Fruit fly (Drosophila melanogaster) whole organism, embryonic: Measurements from ENCODE around the gene Smox.

Source experiments
- Ada2b ChIP-seq: fragments of 200-800 bp; sonication (Bioruptor generic); IDR thresholded peaks from 2 replicates; pipeline ENCODE4 v1.3.6; 2022; ENCODE audit warnings: missing biosample characterization, missing genetic modification characterization
- Atf6 ChIP-seq: fragments of 200-800 bp; sonication (Bioruptor generic); IDR thresholded peaks from 2 replicates; pipeline ENCODE4 v1.3.6; 2022; ENCODE audit warnings: missing biosample characterization, missing genetic modification characterization
- Bgb ChIP-seq: fragments of 200-800 bp; sonication (Bioruptor generic); IDR thresholded peaks from 2 replicates; pipeline ENCODE4 v1.3.6; 2022; ENCODE audit warnings: missing biosample characterization, missing genetic modification characterization; ENCODE audit not compliant: partially characterized antibody
- CG10274 ChIP-seq: fragments of 200-800 bp; sonication (Bioruptor generic); optimal IDR thresholded peaks from 3 replicates; lab custom pipeline; 2017; ENCODE audit warnings: missing biosample characterization, mild to moderate bottlenecking, missing genetic modification characterization
- CG10366 ChIP-seq: fragments of 200-800 bp; sonication (Bioruptor generic); IDR thresholded peaks from 2 replicates; pipeline ENCODE4 v1.3.6; 2022; ENCODE audit warnings: missing biosample characterization, missing genetic modification characterization
- CG12104 ChIP-seq: fragments of 200-800 bp; sonication (Bioruptor generic); optimal IDR thresholded peaks from 3 replicates; lab custom pipeline; 2016; ENCODE audit warnings: missing biosample characterization, missing genetic modification characterization
- CG18599 ChIP-seq: fragments of 200-800 bp; sonication (Bioruptor generic); optimal IDR thresholded peaks from 3 replicates; lab custom pipeline; 2017; ENCODE audit warnings: missing biosample characterization, missing genetic modification characterization, mild to moderate bottlenecking, moderate library complexity, missing genetic modification reagents
- CG2129 ChIP-seq: fragments of 200-800 bp; sonication (Bioruptor generic); IDR thresholded peaks from 2 replicates; pipeline ENCODE4 v1.3.6; 2022; ENCODE audit warnings: missing biosample characterization, missing genetic modification characterization; ENCODE audit not compliant: partially characterized antibody
- CG2202 ChIP-seq: fragments of 200-800 bp; sonication (Bioruptor generic); optimal IDR thresholded peaks from 2 replicates; lab custom pipeline; 2018; ENCODE audit warnings: missing biosample characterization, mild to moderate bottlenecking, missing genetic modification characterization
- CG2712 ChIP-seq: fragments of 200-800 bp; optimal IDR thresholded peaks from 3 replicates; lab custom pipeline; 2019; ENCODE audit warnings: missing biosample characterization, mild to moderate bottlenecking, missing genetic modification characterization, moderate library complexity
- CG31441 ChIP-seq: fragments of 200-800 bp; sonication (Bioruptor generic); IDR thresholded peaks from 2 replicates; pipeline ENCODE4 v1.3.6; 2022; ENCODE audit warnings: missing biosample characterization, missing genetic modification characterization
- CG32532 ChIP-seq: fragments of 200-800 bp; sonication (Bioruptor generic); IDR thresholded peaks from 2 replicates; pipeline ENCODE4 v1.3.6; 2022; ENCODE audit warnings: missing biosample characterization, missing genetic modification characterization
- CG3726 ChIP-seq: fragments of 200-800 bp; sonication (Bioruptor generic); IDR thresholded peaks from 3 replicates; pipeline ENCODE4, ENCODE4 v1.3.6; 2022; ENCODE audit warnings: missing biosample characterization, missing genetic modification characterization
- CG3838 ChIP-seq: fragments of 200-800 bp; sonication (Bioruptor generic); optimal IDR thresholded peaks from 3 replicates; lab custom pipeline; 2016; ENCODE audit warnings: missing biosample characterization, missing genetic modification characterization
- CG4328 ChIP-seq: fragments of 200-800 bp; sonication (Bioruptor generic); optimal IDR thresholded peaks from 3 replicates; lab custom pipeline; 2017; ENCODE audit warnings: missing biosample characterization, missing genetic modification reagents, missing genetic modification characterization
- CG7745 ChIP-seq: fragments of 200-800 bp; sonication (Bioruptor generic); optimal IDR thresholded peaks from 2 replicates; lab custom pipeline; 2018; ENCODE audit warnings: missing biosample characterization, mild to moderate bottlenecking, missing genetic modification characterization, moderate library complexity
- CG9876 ChIP-seq: fragments of 200-800 bp; sonication (Bioruptor generic); optimal IDR thresholded peaks from 2 replicates; lab custom pipeline; 2016; ENCODE audit warnings: missing biosample characterization, missing genetic modification characterization
- D19A ChIP-seq: fragments of 200-800 bp; optimal IDR thresholded peaks from 3 replicates; lab custom pipeline; 2019; ENCODE audit warnings: missing biosample characterization, mild to moderate bottlenecking, missing genetic modification characterization, moderate library complexity
- Dad ChIP-seq: fragments of 200-800 bp; sonication (Bioruptor generic); optimal IDR thresholded peaks from 3 replicates; lab custom pipeline; 2016; ENCODE audit warnings: missing biosample characterization, missing genetic modification characterization
- Dek ChIP-seq: fragments of 200-800 bp; sonication (Bioruptor generic); optimal IDR thresholded peaks from 3 replicates; lab custom pipeline; 2019; ENCODE audit warnings: missing biosample characterization, mild to moderate bottlenecking, missing genetic modification characterization, moderate library complexity
- Dll ChIP-seq: fragments of 200-800 bp; sonication (Bioruptor generic); IDR thresholded peaks from 4 replicates; pipeline ENCODE4 v1.3.6; 2022; ENCODE audit warnings: missing biosample characterization, missing genetic modification characterization; ENCODE audit not compliant: partially characterized antibody
- Drgx ChIP-seq: fragments of 200-800 bp; sonication (Bioruptor generic); IDR thresholded peaks from 2 replicates; pipeline ENCODE4 v1.3.6; 2022; ENCODE audit warnings: missing biosample characterization, missing genetic modification characterization
- Gsc ChIP-seq: fragments of 200-800 bp; sonication (Bioruptor generic); IDR thresholded peaks from 2 replicates; pipeline ENCODE4 v1.3.6; 2022; ENCODE audit warnings: missing biosample characterization, missing genetic modification characterization
- H15 ChIP-seq: fragments of 200-800 bp; sonication (Bioruptor generic); IDR thresholded peaks from 3 replicates; pipeline ENCODE4 v1.3.6; 2022; ENCODE audit warnings: missing biosample characterization, missing genetic modification characterization
- H2.0 ChIP-seq: fragments of 200-800 bp; sonication (Bioruptor generic); IDR thresholded peaks from 2 replicates; pipeline ENCODE4 v1.3.6; 2022; ENCODE audit warnings: missing biosample characterization, missing genetic modification characterization
- HLH4C ChIP-seq: fragments of 200-800 bp; sonication (Bioruptor generic); IDR thresholded peaks from 3 replicates; pipeline ENCODE4 v1.3.6; 2022; ENCODE audit warnings: missing biosample characterization, missing genetic modification characterization; ENCODE audit not compliant: partially characterized antibody
- Lpt ChIP-seq: fragments of >200 bp; optimal IDR thresholded peaks from 2 replicates; lab custom pipeline; 2018; ENCODE audit warnings: missing biosample characterization, missing genetic modification characterization
- MESR4 ChIP-seq: fragments of 200-800 bp; sonication (Bioruptor generic); optimal IDR thresholded peaks from 2 replicates; lab custom pipeline; 2018; ENCODE audit warnings: missing biosample characterization, mild to moderate bottlenecking, missing genetic modification characterization, moderate library complexity
- MTF-1 ChIP-seq: fragments of 200-800 bp; sonication (Bioruptor generic); optimal IDR thresholded peaks from 2 replicates; lab custom pipeline; 2018; ENCODE audit warnings: missing biosample characterization, mild to moderate bottlenecking, missing genetic modification characterization, borderline replicate concordance
- Nf-YA ChIP-seq: fragments of 200-800 bp; sonication (Bioruptor generic); IDR thresholded peaks from 2 replicates; pipeline ENCODE4 v1.3.6; 2022; ENCODE audit warnings: missing biosample characterization, missing genetic modification characterization
- Nf-YB ChIP-seq: fragments of 200-800 bp; sonication (Bioruptor generic); optimal IDR thresholded peaks from 3 replicates; lab custom pipeline; 2019; ENCODE audit warnings: missing biosample characterization, mild to moderate bottlenecking, missing genetic modification characterization, moderate library complexity
- Side ChIP-seq: fragments of 200-800 bp; sonication (Bioruptor generic); optimal IDR thresholded peaks from 2 replicates; lab custom pipeline; 2016; ENCODE audit warnings: missing biosample characterization, missing genetic modification characterization
- Sox102F ChIP-seq: fragments of 200-800 bp; sonication (Bioruptor generic); optimal IDR thresholded peaks from 2 replicates; lab custom pipeline; 2018; ENCODE audit warnings: missing biosample characterization, mild to moderate bottlenecking, missing genetic modification characterization, moderate library complexity
- Vsx1 ChIP-seq: fragments of 200-800 bp; sonication (Bioruptor generic); optimal IDR thresholded peaks from 2 replicates; lab custom pipeline; 2017; ENCODE audit warnings: missing biosample characterization, mild to moderate bottlenecking, missing genetic modification characterization, missing genetic modification reagents
- Xrp1 ChIP-seq: fragments of 200-800 bp; sonication (Bioruptor generic); IDR thresholded peaks from 2 replicates; pipeline ENCODE4 v1.3.6; 2022; ENCODE audit warnings: missing biosample characterization, missing genetic modification characterization
- ac ChIP-seq: fragments of 200-800 bp; sonication (Bioruptor generic); optimal IDR thresholded peaks from 3 replicates; lab custom pipeline; 2017; ENCODE audit warnings: missing biosample characterization, mild to moderate bottlenecking, missing genetic modification characterization
- aop ChIP-seq: fragments of 200-800 bp; sonication (Bioruptor generic); IDR thresholded peaks from 2 replicates; pipeline ENCODE4 v1.3.6; 2022; ENCODE audit warnings: missing biosample characterization, missing genetic modification characterization
- ap ChIP-seq: fragments of 200-800 bp; sonication (Bioruptor generic); IDR thresholded peaks from 2 replicates; pipeline ENCODE4 v1.3.6; 2022; ENCODE audit warnings: missing biosample characterization, missing genetic modification characterization
- chn ChIP-seq: fragments of 200-800 bp; sonication (Bioruptor generic); optimal IDR thresholded peaks from 2 replicates; lab custom pipeline; 2016; ENCODE audit warnings: missing biosample characterization, missing genetic modification characterization
- crol ChIP-seq: fragments of 200-800 bp; sonication (Bioruptor generic); IDR thresholded peaks from 2 replicates; pipeline ENCODE4 v1.3.6; 2022; ENCODE audit warnings: missing biosample characterization, missing genetic modification characterization
- danr ChIP-seq: fragments of 200-800 bp; sonication (Bioruptor generic); IDR thresholded peaks from 2 replicates; pipeline ENCODE4 v1.3.6; 2022; ENCODE audit warnings: missing biosample characterization, missing genetic modification characterization
- dati ChIP-seq: fragments of 200-800 bp; sonication (Bioruptor generic); IDR thresholded peaks from 2 replicates; pipeline ENCODE4 v1.3.6; 2022; ENCODE audit warnings: missing biosample characterization, missing genetic modification characterization
- dmrt99B ChIP-seq: fragments of 200-800 bp; sonication (Bioruptor generic); optimal IDR thresholded peaks from 2 replicates; lab custom pipeline; 2018; ENCODE audit warnings: missing biosample characterization, mild to moderate bottlenecking, missing genetic modification characterization, moderate library complexity
- exex ChIP-seq: fragments of 200-800 bp; sonication (Bioruptor generic); optimal IDR thresholded peaks from 4 replicates; lab custom pipeline; 2018; ENCODE audit warnings: missing biosample characterization, mild to moderate bottlenecking, missing genetic modification characterization, moderate library complexity
- odd ChIP-seq: fragments of 200-800 bp; sonication (Bioruptor generic); optimal IDR thresholded peaks from 2 replicates; lab custom pipeline; 2017; ENCODE audit warnings: missing biosample characterization, mild to moderate bottlenecking, missing genetic modification characterization
- pum ChIP-seq: fragments of 200-800 bp; sonication (Bioruptor generic); optimal IDR thresholded peaks from 2 replicates; lab custom pipeline; 2016; ENCODE audit warnings: missing biosample characterization, missing genetic modification characterization
- repo ChIP-seq: fragments of 200-800 bp; sonication (Bioruptor generic); optimal IDR thresholded peaks from 2 replicates; lab custom pipeline; 2016; ENCODE audit warnings: missing biosample characterization, missing genetic modification characterization
- sisA ChIP-seq: fragments of 200-800 bp; sonication (Bioruptor generic); IDR thresholded peaks from 2 replicates; pipeline ENCODE4 v1.3.6; 2022; ENCODE audit warnings: missing biosample characterization, missing genetic modification characterization
- sna ChIP-seq: fragments of 200-800 bp; sonication (Bioruptor generic); IDR thresholded peaks from 2 replicates; pipeline ENCODE4 v1.3.6; 2022; ENCODE audit warnings: missing biosample characterization, missing genetic modification characterization; ENCODE audit not compliant: partially characterized antibody
- stc ChIP-seq: fragments of 200-800 bp; sonication (Bioruptor generic); IDR thresholded peaks from 2 replicates; pipeline ENCODE4 v1.3.6; 2022; ENCODE audit warnings: missing biosample characterization, missing genetic modification characterization
- tna ChIP-seq: fragments of 200-800 bp; sonication (Bioruptor generic); IDR thresholded peaks from 2 replicates; pipeline ENCODE4 v1.3.6; 2022; ENCODE audit warnings: missing biosample characterization, missing genetic modification characterization; ENCODE audit not compliant: partially characterized antibody
- toy ChIP-seq: fragments of 200-800 bp; sonication (Bioruptor generic); IDR thresholded peaks from 2 replicates; pipeline ENCODE4 v1.3.6; 2022; ENCODE audit warnings: missing biosample characterization, missing genetic modification characterization

The Smox gene

dm6 chrX:8112715-8113114 lies 29.4 kb downstream of the Smox start (continued):
- TF ChIP-seq toy (GFP tag; lab: Robert Waterston, UW) (no peak), CG2129 (no peak), ap (no peak), H2.0 (GFP tag; lab: Robert Waterston, UW) (no peak), Vsx1 (GFP tag; lab: Kevin White, UChicago) (no peak), CG2712 (no peak), Xrp1 (GFP tag; lab: Robert Waterston, UW) (no peak), Bgb (no peak), sna (GFP tag; lab: Robert Waterston, UW) (no peak), MESR4 (GFP tag; lab: Kevin White, UChicago) (no peak), CG31441 (GFP tag; lab: Robert Waterston, UW) (no peak), Sox102F (peak; percentile 1), sisA (GFP tag; lab: Robert Waterston, UW) (no peak), HLH4C (GFP tag; lab: Robert Waterston, UW) (no peak), Gsc (GFP tag; lab: Robert Waterston, UW) (no peak), Dad (GFP tag; lab: Kevin White, UChicago) (no peak), ac (GFP tag; lab: Kevin White, UChicago) (no peak), dmrt99B (tag; lab: Kevin White, UChicago) (peak; percentile 31), CG10274 (GFP tag; lab: Kevin White, UChicago) (no peak), Ada2b (GFP tag; lab: Robert Waterston, UW) (peak; percentile 16; the same call in 1 of the 2 replicates), stc (GFP tag; lab: Robert Waterston, UW) (0 out of 2 replicates have a peak, but pooled peaks have one; percentile 12), MTF-1 (GFP tag; lab: Kevin White, UChicago) (no peak), Side (GFP tag; lab: Kevin White, UChicago) (peak; percentile 8), CG12104 (GFP tag; lab: Kevin White, UChicago) (no peak), CG9876 (no peak), crol (GFP tag; lab: Robert Waterston, UW) (no peak), CG18599 (GFP tag; lab: Kevin White, UChicago) (peak; percentile 59), Nf-YA (no peak), aop (GFP tag; lab: Robert Waterston, UW) (no peak), CG10366 (GFP tag; lab: Robert Waterston, UW) (peak; percentile 28; the same call in 1 of the 2 replicates), chn (GFP tag; lab: Kevin White, UChicago) (no peak), CG7745 (no peak), pum (no peak), dati (GFP tag; lab: Robert Waterston, UW) (no peak), CG4328 (GFP tag; lab: Kevin White, UChicago) (no peak), Dll (GFP tag; lab: Robert Waterston, UW) (no peak), H15 (GFP tag; lab: Robert Waterston, UW) (no peak), Drgx (no peak), danr (no peak), odd (GFP tag; lab: Kevin White, UChicago) (no peak), CG3838 (GFP tag; lab: Kevin White, UChicago) (no peak), Atf6 (peak; percentile 57; the same call in 1 of the 2 replicates), Lpt (GFP tag; lab: Kevin White, UChicago) (no peak), CG3726 (GFP tag; lab: Robert Waterston, UW) (no peak), repo (GFP tag; lab: Kevin White, UChicago) (no peak), CG2202 (tag; lab: Kevin White, UChicago) (no peak), exex (tag; lab: Kevin White, UChicago) (no peak), tna (GFP tag; lab: Robert Waterston, UW) (no peak), Nf-YB (GFP tag; lab: Kevin White, UChicago) (no peak), CG32532 (GFP tag; lab: Robert Waterston, UW) (peak; percentile 64; the same call in 1 of the 2 replicates), Dek (tag; lab: Kevin White, UChicago) (peak; percentile 26), D19A (tag; lab: Kevin White, UChicago) (no peak)
